Worm (Caenorhabditis elegans) whole organism, L4 larva: ENCODE measurements around the gene sca-1.

Source experiments
- R02D3.7 ChIP-seq: fragments of 150-350 bp; sonication (generic microtip); optimal IDR thresholded peaks from 3 replicates; lab custom pipeline; 2014; ENCODE audit warnings: missing biosample characterization, missing genetic modification characterization
- T20F7.1 ChIP-seq: fragments of 200-800 bp; sonication (Bioruptor generic); optimal IDR thresholded peaks from 2 replicates; lab custom pipeline; 2018; ENCODE audit warnings: mild to moderate bottlenecking, missing genetic modification characterization, missing compliant biosample characterization
- T26A8.4 ChIP-seq: fragments of 200-800 bp; sonication (Bioruptor generic); IDR thresholded peaks from 2 replicates; pipeline ENCODE4 v1.3.6; 2022; ENCODE audit warnings: missing genetic modification characterization, missing compliant biosample characterization
- Y48G9A.11 ChIP-seq: fragments of 200-800 bp; sonication (Bioruptor generic); IDR thresholded peaks from 2 replicates; pipeline ENCODE4 v1.3.6; 2022; ENCODE audit warnings: missing genetic modification reagents, missing genetic modification characterization, missing compliant biosample characterization
- ZK337.2 ChIP-seq: fragments of 200-800 bp; sonication (Bioruptor generic); IDR thresholded peaks from 2 replicates; pipeline ENCODE4 v1.3.6; 2022; ENCODE audit warnings: missing genetic modification reagents, missing genetic modification characterization, missing compliant biosample characterization
- ZK546.5 ChIP-seq, 2 experiments: sonication (generic microtip); optimal IDR thresholded peaks; 2 replicates each; lab custom pipeline; 2017; ENCODE audit warnings: missing biosample characterization in 2 of 2, missing genetic modification characterization in 2 of 2
- arid-1 ChIP-seq: fragments of 200-800 bp; sonication (Bioruptor generic); conservative IDR thresholded peaks from 2 replicates; pipeline ENCODE4 v1.3.6; 2022; ENCODE audit warnings: missing genetic modification reagents, missing genetic modification characterization, missing compliant biosample characterization
- attf-4 ChIP-seq: sonication (generic microtip); optimal IDR thresholded peaks from 3 replicates; lab custom pipeline; 2017; ENCODE audit warnings: missing biosample characterization, missing genetic modification characterization
- ceh-28 ChIP-seq: fragments of 150-350 bp; optimal IDR thresholded peaks from 2 replicates; lab custom pipeline; 2014; ENCODE audit warnings: missing biosample characterization, missing genetic modification reagents, missing genetic modification characterization
- ces-1 ChIP-seq: fragments of 150-350 bp; sonication (generic microtip); optimal IDR thresholded peaks from 4 replicates; lab custom pipeline; 2014; ENCODE audit warnings: missing biosample characterization, missing genetic modification reagents, missing genetic modification characterization
- cey-2 ChIP-seq: sonication (generic microtip); optimal IDR thresholded peaks from 3 replicates; lab custom pipeline; 2017; ENCODE audit warnings: missing genetic modification characterization, mild to moderate bottlenecking, missing compliant biosample characterization, antibody characterized with exemption, borderline replicate concordance; ENCODE audit not compliant: insufficient read depth
- dmd-9 ChIP-seq: fragments of 200-800 bp; sonication (Bioruptor generic); IDR thresholded peaks from 2 replicates; pipeline ENCODE4 v1.3.6; 2022; ENCODE audit warnings: missing genetic modification reagents, missing genetic modification characterization, missing compliant biosample characterization
- dpl-1 ChIP-seq: fragments of 150-350 bp; optimal IDR thresholded peaks from 2 replicates; lab custom pipeline; 2014; ENCODE audit warnings: missing biosample characterization, missing genetic modification reagents, missing genetic modification characterization
- duxl-1 ChIP-seq: sonication (generic microtip); optimal IDR thresholded peaks from 2 replicates; lab custom pipeline; 2016; ENCODE audit warnings: mild to moderate bottlenecking, missing genetic modification characterization, moderate library complexity, missing compliant biosample characterization; ENCODE audit not compliant: poor library complexity
- dve-1 ChIP-seq: sonication (generic microtip); optimal IDR thresholded peaks from 2 replicates; lab custom pipeline; 2017; ENCODE audit warnings: antibody characterized with exemption, mild to moderate bottlenecking, missing genetic modification characterization, missing compliant biosample characterization; ENCODE audit not compliant: insufficient read depth
- egl-27 ChIP-seq: sonication (generic microtip); optimal IDR thresholded peaks from 3 replicates; lab custom pipeline; 2017; ENCODE audit warnings: missing biosample characterization, missing genetic modification reagents, missing genetic modification characterization
- egl-43 ChIP-seq: fragments of 200-800 bp; sonication (Bioruptor generic); IDR thresholded peaks from 2 replicates; pipeline ENCODE4 v1.3.6; 2022; ENCODE audit warnings: missing genetic modification reagents, missing genetic modification characterization, missing compliant biosample characterization
- fkh-10 ChIP-seq: fragments of 150-350 bp; optimal IDR thresholded peaks from 2 replicates; lab custom pipeline; 2014; ENCODE audit warnings: missing biosample characterization, missing genetic modification reagents, missing genetic modification characterization
- gei-8 ChIP-seq: fragments of 200-800 bp; sonication (Bioruptor generic); optimal IDR thresholded peaks from 2 replicates; lab custom pipeline; 2018; ENCODE audit warnings: mild to moderate bottlenecking, missing genetic modification characterization, missing compliant biosample characterization
- hif-1 ChIP-seq, 2 experiments: sonication (generic microtip); optimal IDR thresholded peaks; 2 replicates each; lab custom pipeline; 2016 to 2017; ENCODE audit warnings: missing compliant biosample characterization in 2 of 2, missing genetic modification characterization in 2 of 2, missing genetic modification reagents in 2 of 2, missing genotype in 2 of 2, mild to moderate bottlenecking in 1 of 2
- hlh-30 ChIP-seq: sonication (generic microtip); optimal IDR thresholded peaks from 2 replicates; lab custom pipeline; 2017; ENCODE audit warnings: antibody characterized with exemption, mild to moderate bottlenecking, missing genetic modification characterization, missing compliant biosample characterization; ENCODE audit not compliant: insufficient read depth
- lin-15B ChIP-seq: fragments of 150-350 bp; sonication (generic microtip); optimal IDR thresholded peaks from 3 replicates; lab custom pipeline; 2014; ENCODE audit warnings: missing biosample characterization, missing genetic modification characterization
- lin-29 ChIP-seq: fragments of 200-800 bp; sonication (Bioruptor generic); IDR thresholded peaks from 2 replicates; pipeline ENCODE4 v1.3.6; 2022; ENCODE audit warnings: missing genetic modification reagents, missing genetic modification characterization, missing compliant biosample characterization
- madf-5 ChIP-seq, 2 experiments: fragments of 200-800 bp; sonication (Bioruptor generic); IDR thresholded peaks; 2 replicates each; pipeline ENCODE4 v1.3.6; 2022; ENCODE audit warnings: missing compliant biosample characterization in 2 of 2, missing genetic modification characterization in 2 of 2
- madf-9 ChIP-seq: fragments of 200-800 bp; sonication (Bioruptor generic); conservative IDR thresholded peaks from 2 replicates; pipeline ENCODE4 v1.3.6; 2022; ENCODE audit warnings: missing genetic modification reagents, missing genetic modification characterization, missing compliant biosample characterization
- mes-2 ChIP-seq: sonication (generic microtip); optimal IDR thresholded peaks from 2 replicates; lab custom pipeline; 2016; ENCODE audit warnings: missing genotype, mild to moderate bottlenecking, missing genetic modification characterization, missing compliant biosample characterization; ENCODE audit not compliant: poor library complexity, severe bottlenecking
- mxl-3 ChIP-seq: fragments of 200-800 bp; sonication (Bioruptor generic); optimal IDR thresholded peaks from 2 replicates; lab custom pipeline; 2018; ENCODE audit warnings: mild to moderate bottlenecking, missing genetic modification characterization, missing compliant biosample characterization
- nhr-102 ChIP-seq: sonication (generic microtip); optimal IDR thresholded peaks from 2 replicates; lab custom pipeline; 2016; ENCODE audit warnings: mild to moderate bottlenecking, missing genetic modification characterization, moderate library complexity, missing compliant biosample characterization
- nhr-25 ChIP-seq: sonication (generic microtip); optimal IDR thresholded peaks from 2 replicates; lab custom pipeline; 2017; ENCODE audit warnings: missing genetic modification characterization, mild to moderate bottlenecking, missing compliant biosample characterization, antibody characterized with exemption, moderate library complexity, borderline replicate concordance; ENCODE audit not compliant: insufficient read depth
- nhr-42 ChIP-seq: fragments of 200-800 bp; sonication (Bioruptor generic); IDR thresholded peaks from 2 replicates; pipeline ENCODE4 v1.3.6; 2022; ENCODE audit warnings: missing genetic modification characterization, missing compliant biosample characterization
- nhr-76 ChIP-seq: fragments of 150-350 bp; optimal IDR thresholded peaks from 2 replicates; lab custom pipeline; 2014; ENCODE audit warnings: missing biosample characterization, missing genetic modification characterization
- nhr-77 ChIP-seq: fragments of 150-350 bp; optimal IDR thresholded peaks from 2 replicates; lab custom pipeline; 2014; ENCODE audit warnings: missing biosample characterization, missing genetic modification characterization
- php-3 ChIP-seq: fragments of 200-800 bp; sonication (Bioruptor generic); IDR thresholded peaks from 2 replicates; pipeline ENCODE4 v1.3.6; 2022; ENCODE audit warnings: missing genetic modification reagents, missing genetic modification characterization, missing compliant biosample characterization
- pqm-1 ChIP-seq: sonication (generic microtip); optimal IDR thresholded peaks from 2 replicates; lab custom pipeline; 2017; ENCODE audit warnings: missing biosample characterization, missing genetic modification characterization
- rbr-2 ChIP-seq: sonication (generic microtip); optimal IDR thresholded peaks from 2 replicates; lab custom pipeline; 2016; ENCODE audit warnings: missing genotype, missing genetic modification characterization, missing compliant biosample characterization
- saeg-2 ChIP-seq: fragments of 200-800 bp; sonication (Bioruptor generic); IDR thresholded peaks from 2 replicates; pipeline ENCODE4 v1.3.6; 2022; ENCODE audit warnings: missing genetic modification reagents, missing genetic modification characterization, missing compliant biosample characterization
- sdz-12 ChIP-seq: fragments of 200-800 bp; sonication (Bioruptor generic); optimal IDR thresholded peaks from 2 replicates; lab custom pipeline; 2018; ENCODE audit warnings: mild to moderate bottlenecking, missing genetic modification characterization, missing compliant biosample characterization
- skn-1 ChIP-seq: fragments of 150-350 bp; optimal IDR thresholded peaks from 2 replicates; lab custom pipeline; 2014; ENCODE audit warnings: missing biosample characterization, missing genetic modification characterization
- snpc-4 ChIP-seq: fragments of 150-350 bp; optimal IDR thresholded peaks from 2 replicates; lab custom pipeline; 2014; ENCODE audit warnings: missing biosample characterization, missing genetic modification characterization
- tag-97 ChIP-seq: fragments of 200-800 bp; sonication (Bioruptor generic); IDR thresholded peaks from 2 replicates; pipeline ENCODE4 v1.3.6; 2022; ENCODE audit warnings: missing genetic modification characterization, missing compliant biosample characterization
- tra-1 ChIP-seq: fragments of 200-800 bp; sonication (Bioruptor generic); IDR thresholded peaks from 2 replicates; pipeline ENCODE4 v1.3.6; 2022; ENCODE audit warnings: missing genetic modification reagents, missing genetic modification characterization, missing compliant biosample characterization
- unc-130 ChIP-seq: sonication (generic microtip); optimal IDR thresholded peaks from 2 replicates; lab custom pipeline; 2016; ENCODE audit warnings: missing genetic modification reagents, missing genetic modification characterization, missing compliant biosample characterization
- unc-39 ChIP-seq: sonication (generic microtip); optimal IDR thresholded peaks from 2 replicates; lab custom pipeline; 2017; ENCODE audit warnings: missing biosample characterization, missing genetic modification characterization
- unc-62 ChIP-seq, 3 experiments: fragments of 150-350 bp in 1 of 3; sonication (generic microtip); optimal IDR thresholded peaks in 2 of 3; peaks in 1 of 3; 1 replicate in 1 of 3; 2 replicates in 2 of 3; lab custom pipeline; 2014 to 2017; ENCODE audit warnings: missing biosample characterization in 3 of 3, missing genetic modification characterization in 3 of 3, missing genetic modification reagents in 3 of 3, missing genotype in 1 of 3
- zag-1 ChIP-seq: fragments of 150-350 bp; optimal IDR thresholded peaks from 2 replicates; lab custom pipeline; 2014; ENCODE audit warnings: missing biosample characterization, missing genetic modification characterization
- ztf-7 ChIP-seq: fragments of 150-350 bp; optimal IDR thresholded peaks from 2 replicates; lab custom pipeline; 2014; ENCODE audit warnings: missing biosample characterization, missing genetic modification characterization

sca-1 gene

ce11 chrIII:10861375-10861774, 44.7 kb upstream of the sca-1 start:
- TF ChIP-seq lin-15B (tag; lab: Kevin White, UChicago), result no peak
- peak in 1 of 2 experiments; percentile 86 for TF ChIP-seq unc-62 (GFP tag; optimal IDR thresholded peaks at IDR 0.05 in 1 of 2; lab: Kevin White, UChicago)
- TF ChIP-seq unc-62 (tag; optimal IDR thresholded peaks at IDR 0.05; lab: Kevin White, UChicago), result no peak
- no peak for TF ChIP-seq nhr-76
- peak; percentile 90 for TF ChIP-seq ceh-28 (tag; lab: Kevin White, UChicago)
- no peak for TF ChIP-seq mes-2 (tag; lab: Kevin White, UChicago)
- no peak for TF ChIP-seq fkh-10 (GFP tag; lab: Kevin White, UChicago)
- TF ChIP-seq R02D3.7 (tag; lab: Kevin White, UChicago), result no peak
- TF ChIP-seq gei-8, result no peak
- no peak for TF ChIP-seq sdz-12 (GFP tag; lab: Kevin White, UChicago)
- TF ChIP-seq snpc-4 (tag; lab: Kevin White, UChicago), result no peak

ce11 chrIII:10857984-10858383, 41.3 kb upstream of the sca-1 start, which contains the start of gene oxi-1:
oxi-1 (plus strand) TSS chrIII:10858284.
- TF ChIP-seq attf-4 (tag; lab: Kevin White, UChicago) (no peak), egl-27 (tag; lab: Kevin White, UChicago) (no peak), dpl-1 (GFP tag; lab: Kevin White, UChicago) (no peak), dmd-9 (GFP tag; lab: Robert Waterston, UW) (no peak), nhr-77 (no peak), egl-43 (GFP tag; lab: Robert Waterston, UW) (no peak), cey-2 (tag; lab: Kevin White, UChicago) (no peak), nhr-42 (GFP tag; lab: Robert Waterston, UW) (no peak), pqm-1 (no peak), lin-29 (no peak), sdz-12 (GFP tag; lab: Kevin White, UChicago) (no peak), madf-9 (no peak), madf-5 (GFP tag; IDR thresholded peaks at IDR 0.05; lab: Robert Waterston, UW) (no peak), rbr-2 (tag; lab: Kevin White, UChicago) (no peak), T26A8.4 (no peak), nhr-102 (tag; lab: Kevin White, UChicago) (no peak), unc-39 (tag; lab: Kevin White, UChicago) (no peak), duxl-1 (no peak), skn-1 (tag; lab: Kevin White, UChicago) (no peak)

ce11 chrIII:10856830-10857229, 40.2 kb upstream of the sca-1 start:
- TF ChIP-seq skn-1 (tag; lab: Kevin White, UChicago) (no peak), tag-97 (GFP tag; lab: Robert Waterston, UW) (0 out of 2 replicates have a peak, but pooled peaks have one; percentile 57), nhr-25 (tag; lab: Kevin White, UChicago) (no peak), ces-1 (GFP tag; lab: Kevin White, UChicago) (no peak), dve-1 (tag; lab: Kevin White, UChicago) (no peak), egl-27 (tag; lab: Kevin White, UChicago) (no peak), ZK337.2 (GFP tag; lab: Robert Waterston, UW) (peak; percentile 57; the same call in 1 of the 2 replicates), sdz-12 (GFP tag; lab: Kevin White, UChicago) (no peak), php-3 (GFP tag; lab: Robert Waterston, UW) (no peak), nhr-76 (no peak), lin-29 (no peak), Y48G9A.11 (GFP tag; lab: Robert Waterston, UW) (peak; percentile 51; the same call in 1 of the 2 replicates), saeg-2 (no peak), zag-1 (no peak), ceh-28 (tag; lab: Kevin White, UChicago) (no peak), hif-1 (tag; optimal IDR thresholded peaks at IDR 0.05; lab: Kevin White, UChicago) (peak in 1 of 2 experiments; percentile 72), unc-130 (GFP tag; lab: Kevin White, UChicago) (peak; percentile 77), gei-8 (no peak), ztf-7 (tag; lab: Kevin White, UChicago) (no peak), tra-1 (no peak; the same call in 1 of the 2 replicates), mxl-3 (GFP tag; lab: Kevin White, UChicago) (no peak), hlh-30 (no peak), T20F7.1 (no peak), egl-43 (GFP tag; lab: Robert Waterston, UW) (no peak), arid-1 (GFP tag; lab: Robert Waterston, UW) (no peak), ZK546.5 (tag; optimal IDR thresholded peaks at IDR 0.05; lab: Kevin White, UChicago) (no peak), cey-2 (tag; lab: Kevin White, UChicago) (no peak)
